Worm (Caenorhabditis elegans) whole organism, young adult: Measurements from ENCODE around the gene srr-10.
A peak's percentile ranks its signal among the peaks of the same experiment; 100 is the strongest.

Experiments
- C17E4.6 ChIP-seq: fragments of 200-800 bp; sonication (Bioruptor generic); IDR thresholded peaks from 2 replicates; pipeline ENCODE4 v1.3.6; 2022; ENCODE audit warnings: missing genetic modification reagents, missing genetic modification characterization, missing compliant biosample characterization
- F22D6.2 ChIP-seq: sonication (generic microtip); optimal IDR thresholded peaks from 2 replicates; lab custom pipeline; 2016; ENCODE audit warnings: mild to moderate bottlenecking, missing genetic modification characterization, missing compliant biosample characterization
- F49E8.2 ChIP-seq: sonication (generic microtip); optimal IDR thresholded peaks from 3 replicates; lab custom pipeline; 2017; ENCODE audit warnings: missing genetic modification characterization, mild to moderate bottlenecking, missing compliant biosample characterization, antibody characterized with exemption, moderate library complexity; ENCODE audit not compliant: insufficient read depth
- ama-1 ChIP-seq, 3 experiments: fragments of 150-350 bp in 1 of 3; sonication (generic microtip) in 2 of 3; optimal IDR thresholded peaks; 2 replicates each; lab custom pipeline; 2014 to 2018; ENCODE audit warnings: missing biosample characterization in 2 of 3, missing genetic modification characterization in 2 of 3, missing genetic modification reagents in 2 of 3
- ceh-79 ChIP-seq: sonication (generic microtip); optimal IDR thresholded peaks from 2 replicates; lab custom pipeline; 2017; ENCODE audit warnings: mild to moderate bottlenecking, missing genetic modification characterization, missing compliant biosample characterization
- lir-1 ChIP-seq: fragments of 200-800 bp; sonication (Bioruptor generic); conservative IDR thresholded peaks from 2 replicates; pipeline ENCODE4 v1.3.6; 2022; ENCODE audit warnings: missing genetic modification reagents, missing genetic modification characterization, missing compliant biosample characterization
- snpc-4 ChIP-seq, 5 experiments: fragments of 150-350 bp in 1 of 5; sonication (generic microtip) in 4 of 5; optimal IDR thresholded peaks; 2 replicates each; lab custom pipeline; 2014 to 2018; ENCODE audit warnings: missing genetic modification characterization in 5 of 5, missing biosample characterization in 3 of 5, antibody characterized with exemption in 2 of 5, mild to moderate bottlenecking in 2 of 5, missing compliant biosample characterization in 2 of 5, missing genotype in 2 of 5, moderate library complexity in 2 of 5, missing genetic modification reagents in 1 of 5
- unc-130 ChIP-seq: sonication (generic microtip); optimal IDR thresholded peaks from 2 replicates; lab custom pipeline; 2016; ENCODE audit warnings: missing genetic modification reagents, missing genetic modification characterization, missing compliant biosample characterization
- unc-62 ChIP-seq: fragments of 150-350 bp; optimal IDR thresholded peaks from 2 replicates; lab custom pipeline; 2014; ENCODE audit warnings: missing biosample characterization, missing genetic modification reagents, missing genetic modification characterization

- TF ChIP-seq ama-1 (optimal IDR thresholded peaks at IDR 0.05; lab: Kevin White, UChicago), result no peak
- TF ChIP-seq ama-1 (GFP tag; optimal IDR thresholded peaks at IDR 0.05; lab: Kevin White, UChicago), result no peak
- TF ChIP-seq unc-62, result no peak
- no peak for TF ChIP-seq ceh-79 (tag; lab: Kevin White, UChicago)
- TF ChIP-seq C17E4.6 (GFP tag; lab: Robert Waterston, UW), result peak; percentile 29; the same call in 1 of the 2 replicates
- no peak for TF ChIP-seq snpc-4 (GFP tag; optimal IDR thresholded peaks at IDR 0.05; lab: Kevin White, UChicago)
- TF ChIP-seq snpc-4 (tag; optimal IDR thresholded peaks at IDR 0.05; lab: Kevin White, UChicago), result peak in 1 of 4 experiments; percentile 23
- no peak for TF ChIP-seq F22D6.2 (tag; lab: Kevin White, UChicago)
- TF ChIP-seq lir-1 (GFP tag; lab: Robert Waterston, UW), result no peak
- TF ChIP-seq F49E8.2 (tag; lab: Kevin White, UChicago), result peak; percentile 38
- peak; percentile 15 for TF ChIP-seq unc-130 (GFP tag; lab: Kevin White, UChicago)
Observed at ce11 chrV:7778999-7779398, 43.6 kb downstream of the srr-10 start.
